Worm (Caenorhabditis elegans) whole organism, late embryonic: ENCODE measurements around the gene R13A1.3.

ENCODE experiments used
- C08G9.2 ChIP-seq: sonication (generic microtip); optimal IDR thresholded peaks from 2 replicates; lab custom pipeline; 2016; ENCODE audit warnings: mild to moderate bottlenecking, missing genetic modification characterization, moderate library complexity, missing compliant biosample characterization
- C38D4.7 ChIP-seq: fragments of 200-800 bp; sonication (Bioruptor generic); optimal IDR thresholded peaks from 2 replicates; lab custom pipeline; 2018; ENCODE audit warnings: mild to moderate bottlenecking, missing genetic modification characterization, moderate library complexity, missing compliant biosample characterization
- K02D7.2 ChIP-seq: sonication (generic microtip); optimal IDR thresholded peaks from 2 replicates; lab custom pipeline; 2017; ENCODE audit warnings: mild to moderate bottlenecking, missing genetic modification characterization, missing compliant biosample characterization
- K09A11.1 ChIP-seq: sonication (generic microtip); optimal IDR thresholded peaks from 2 replicates; lab custom pipeline; 2017; ENCODE audit warnings: antibody characterized with exemption, mild to moderate bottlenecking, missing genetic modification characterization, missing compliant biosample characterization; ENCODE audit not compliant: insufficient read depth
- ahr-1 ChIP-seq: sonication (generic microtip); optimal IDR thresholded peaks from 2 replicates; lab custom pipeline; 2016; ENCODE audit warnings: missing genetic modification characterization, missing compliant biosample characterization
- ama-1 ChIP-seq: fragments of 150-350 bp; optimal IDR thresholded peaks from 2 replicates; lab custom pipeline; 2014
- dmd-4 ChIP-seq: sonication (generic microtip); optimal IDR thresholded peaks from 2 replicates; lab custom pipeline; 2016; ENCODE audit warnings: borderline replicate concordance, missing genetic modification characterization, missing compliant biosample characterization
- ets-4 ChIP-seq: sonication (generic microtip); optimal IDR thresholded peaks from 2 replicates; lab custom pipeline; 2016; ENCODE audit warnings: missing genetic modification characterization, missing compliant biosample characterization
- eyg-1 ChIP-seq: sonication (generic microtip); optimal IDR thresholded peaks from 2 replicates; lab custom pipeline; 2016; ENCODE audit warnings: missing genotype, missing genetic modification characterization, missing compliant biosample characterization
- fax-1 ChIP-seq: sonication (generic microtip); optimal IDR thresholded peaks from 2 replicates; lab custom pipeline; 2016; ENCODE audit warnings: missing genotype, missing genetic modification characterization, missing compliant biosample characterization
- fkh-10 ChIP-seq: fragments of 150-350 bp; optimal IDR thresholded peaks from 2 replicates; lab custom pipeline; 2014; ENCODE audit warnings: missing biosample characterization, missing genetic modification reagents, missing genetic modification characterization
- gmeb-2 ChIP-seq: sonication (generic microtip); optimal IDR thresholded peaks from 2 replicates; lab custom pipeline; 2016; ENCODE audit warnings: missing genetic modification characterization, inconsistent platforms, missing compliant biosample characterization
- hlh-30 ChIP-seq: sonication (generic microtip); optimal IDR thresholded peaks from 2 replicates; lab custom pipeline; 2017; ENCODE audit warnings: antibody characterized with exemption, missing genetic modification characterization, missing compliant biosample characterization; ENCODE audit not compliant: insufficient read depth
- lim-6 ChIP-seq: sonication (generic microtip); optimal IDR thresholded peaks from 2 replicates; lab custom pipeline; 2016; ENCODE audit warnings: missing genetic modification characterization, missing compliant biosample characterization
- lin-11 ChIP-seq: fragments of 200-800 bp; sonication (Bioruptor generic); optimal IDR thresholded peaks from 2 replicates; lab custom pipeline; 2018; ENCODE audit warnings: mild to moderate bottlenecking, missing genetic modification characterization, missing compliant biosample characterization
- madf-2 ChIP-seq: sonication (generic microtip); optimal IDR thresholded peaks from 2 replicates; lab custom pipeline; 2017; ENCODE audit warnings: missing genetic modification characterization, missing compliant biosample characterization
- nhr-11 ChIP-seq: fragments of 150-350 bp; optimal IDR thresholded peaks from 2 replicates; lab custom pipeline; 2014; ENCODE audit warnings: missing biosample characterization, missing genetic modification characterization
- nhr-232 ChIP-seq: sonication (generic microtip); optimal IDR thresholded peaks from 2 replicates; lab custom pipeline; 2016; ENCODE audit warnings: missing genetic modification characterization, missing compliant biosample characterization
- npax-4 ChIP-seq: sonication (generic microtip); optimal IDR thresholded peaks from 2 replicates; lab custom pipeline; 2016; ENCODE audit warnings: missing genetic modification characterization, missing compliant biosample characterization
- odd-2 ChIP-seq: sonication (generic microtip); optimal IDR thresholded peaks from 2 replicates; lab custom pipeline; 2017; ENCODE audit warnings: antibody characterized with exemption, mild to moderate bottlenecking, missing genetic modification characterization, missing compliant biosample characterization
- pag-3 ChIP-seq: sonication (generic microtip); optimal IDR thresholded peaks from 2 replicates; lab custom pipeline; 2016; ENCODE audit warnings: missing compliant biosample characterization, missing genetic modification characterization, borderline replicate concordance
- pax-1 ChIP-seq: fragments of 150-350 bp; optimal IDR thresholded peaks from 2 replicates; lab custom pipeline; 2014; ENCODE audit warnings: missing biosample characterization, missing genetic modification characterization
- pha-2 ChIP-seq: sonication (generic microtip); optimal IDR thresholded peaks from 2 replicates; lab custom pipeline; 2017; ENCODE audit warnings: mild to moderate bottlenecking, missing genetic modification characterization, missing compliant biosample characterization
- pha-4 ChIP-seq: fragments of 150-350 bp; optimal IDR thresholded peaks from 2 replicates; lab custom pipeline; 2018; ENCODE audit warnings: missing biosample characterization, missing genetic modification reagents, missing genetic modification characterization
- pqm-1 ChIP-seq: sonication (generic microtip); optimal IDR thresholded peaks from 2 replicates; lab custom pipeline; 2016; ENCODE audit warnings: missing genetic modification characterization, missing compliant biosample characterization
- sdc-2 ChIP-seq: sonication (generic microtip); optimal IDR thresholded peaks from 2 replicates; lab custom pipeline; 2016; ENCODE audit warnings: missing genotype, missing genetic modification characterization, missing compliant biosample characterization
- sox-4 ChIP-seq: sonication (generic microtip); optimal IDR thresholded peaks from 2 replicates; lab custom pipeline; 2017; ENCODE audit warnings: mild to moderate bottlenecking, missing genetic modification characterization, inconsistent platforms, missing compliant biosample characterization
- syd-9 ChIP-seq: sonication (generic microtip); optimal IDR thresholded peaks from 2 replicates; lab custom pipeline; 2016; ENCODE audit warnings: mild to moderate bottlenecking, missing genetic modification characterization, moderate library complexity, missing compliant biosample characterization
- tbx-2 ChIP-seq: sonication (generic microtip); optimal IDR thresholded peaks from 2 replicates; lab custom pipeline; 2016; ENCODE audit warnings: missing genetic modification characterization, missing compliant biosample characterization
- tbx-7 ChIP-seq: sonication (generic microtip); optimal IDR thresholded peaks from 2 replicates; lab custom pipeline; 2016; ENCODE audit warnings: missing genotype, missing genetic modification characterization, missing compliant biosample characterization
- ttx-3 ChIP-seq: sonication (generic microtip); optimal IDR thresholded peaks from 2 replicates; lab custom pipeline; 2016; ENCODE audit warnings: missing genetic modification reagents, missing genetic modification characterization, missing compliant biosample characterization
- unc-3 ChIP-seq, 2 experiments: fragments of 200-800 bp in 1 of 2; sonication (Bioruptor generic) in 1 of 2; sonication (generic microtip) in 1 of 2; conservative IDR thresholded peaks in 1 of 2; optimal IDR thresholded peaks in 1 of 2; 2 replicates each; pipeline versions ENCODE4 v1.3.6 to Lab custom; 2016 to 2022; ENCODE audit warnings: missing compliant biosample characterization in 2 of 2, missing genetic modification characterization in 2 of 2, missing genetic modification reagents in 1 of 2
- unc-55 ChIP-seq: sonication (generic microtip); optimal IDR thresholded peaks from 2 replicates; lab custom pipeline; 2017; ENCODE audit warnings: missing biosample characterization, missing genetic modification reagents, missing genetic modification characterization
- zip-5 ChIP-seq: sonication (generic microtip); optimal IDR thresholded peaks from 2 replicates; lab custom pipeline; 2016; ENCODE audit warnings: missing genetic modification characterization, missing compliant biosample characterization
- ztf-16 ChIP-seq: sonication (generic microtip); optimal IDR thresholded peaks from 2 replicates; lab custom pipeline; 2017; ENCODE audit warnings: missing genetic modification characterization, missing compliant biosample characterization

R13A1.3 gene

ce11 chrIV:7235382-7235917 is 31.7 kb downstream of the R13A1.3 start (continued):
- TF ChIP-seq tbx-2, result peak; percentile 70
- TF ChIP-seq ets-4 (tag; lab: Kevin White, UChicago), result peak; percentile 12

ce11 chrIV:7236248-7236772 is 32.5 kb downstream of the R13A1.3 start:
- TF ChIP-seq fkh-10 (GFP tag; lab: Kevin White, UChicago), result no peak
- TF ChIP-seq dmd-4 (tag; lab: Kevin White, UChicago), result no peak
- TF ChIP-seq lim-6, result no peak
- no peak for TF ChIP-seq ama-1 (lab: Kevin White, UChicago)
- TF ChIP-seq tbx-7 (tag; lab: Kevin White, UChicago), result no peak
- TF ChIP-seq fax-1, result no peak
- TF ChIP-seq nhr-232 (tag; lab: Kevin White, UChicago), result no peak
- TF ChIP-seq K02D7.2 (tag; lab: Kevin White, UChicago), result no peak
- no peak for TF ChIP-seq ttx-3
- TF ChIP-seq nhr-11 (tag; lab: Kevin White, UChicago), result no peak

- TF ChIP-seq syd-9, result no peak
- TF ChIP-seq pha-4 (tag; lab: Kevin White, UChicago), result no peak
- no peak for TF ChIP-seq K09A11.1 (tag; lab: Kevin White, UChicago)
Observed at ce11 chrIV:7237668-7238214, 33.9 kb downstream of the R13A1.3 start, which contains the start of gene elo-3. Gene elo-3, plus strand, starts transcription at chrIV:7237718.

- no peak for TF ChIP-seq hlh-30 (tag; lab: Kevin White, UChicago)
- TF ChIP-seq zip-5 (tag; lab: Kevin White, UChicago), result no peak
- TF ChIP-seq npax-4 (tag; lab: Kevin White, UChicago), result no peak
- no peak for TF ChIP-seq dmd-4 (tag; lab: Kevin White, UChicago)
- no peak for TF ChIP-seq lin-11
- TF ChIP-seq tbx-7 (tag; lab: Kevin White, UChicago), result no peak
- TF ChIP-seq ahr-1 (tag; lab: Kevin White, UChicago), result no peak
- no peak for TF ChIP-seq odd-2
- TF ChIP-seq gmeb-2 (tag; lab: Kevin White, UChicago), result no peak
- no peak for TF ChIP-seq pha-2 (tag; lab: Kevin White, UChicago)
- no peak for TF ChIP-seq unc-3 (GFP tag; conservative IDR thresholded peaks at IDR 0.05; lab: Robert Waterston, UW)
- TF ChIP-seq unc-3 (tag; optimal IDR thresholded peaks at IDR 0.05; lab: Kevin White, UChicago), result no peak
- no peak for TF ChIP-seq unc-55
- no peak for TF ChIP-seq nhr-11 (tag; lab: Kevin White, UChicago)
- TF ChIP-seq pag-3 (tag; lab: Kevin White, UChicago), result no peak
- no peak for TF ChIP-seq madf-2 (tag; lab: Kevin White, UChicago)
- TF ChIP-seq ztf-16 (tag; lab: Kevin White, UChicago), result no peak
- TF ChIP-seq pqm-1 (tag; lab: Kevin White, UChicago), result no peak
Observed at ce11 chrIV:7240564-7240963, 36.8 kb downstream of the R13A1.3 start.

- TF ChIP-seq C08G9.2 (tag; lab: Kevin White, UChicago), result no peak
- no peak for TF ChIP-seq pax-1 (tag; lab: Kevin White, UChicago)
- no peak for TF ChIP-seq C38D4.7 (GFP tag; lab: Kevin White, UChicago)
- TF ChIP-seq sdc-2 (tag; lab: Kevin White, UChicago), result no peak
- TF ChIP-seq sox-4 (tag; lab: Kevin White, UChicago), result no peak
- TF ChIP-seq lin-11, result no peak
- TF ChIP-seq lim-6, result no peak
- TF ChIP-seq eyg-1 (tag; lab: Kevin White, UChicago), result no peak
Observed at ce11 chrIV:7242220-7242789, 38.5 kb downstream of the R13A1.3 start, which contains the start of gene gstk-2. Gene gstk-2, minus strand, starts transcription at chrIV:7242270.
